Worm (Caenorhabditis elegans) whole organism, L4 larva: Measurements from ENCODE around the gene lsm-3.

ENCODE experiments used
- R02D3.7 ChIP-seq: fragments of 150-350 bp; sonication (generic microtip); optimal IDR thresholded peaks from 3 replicates; lab custom pipeline; 2014; ENCODE audit warnings: missing biosample characterization, missing genetic modification characterization
- T26A8.4 ChIP-seq: fragments of 200-800 bp; sonication (Bioruptor generic); IDR thresholded peaks from 2 replicates; pipeline ENCODE4 v1.3.6; 2022; ENCODE audit warnings: missing genetic modification characterization, missing compliant biosample characterization
- Y105C5A.15 ChIP-seq: fragments of 200-800 bp; sonication (Bioruptor generic); IDR thresholded peaks from 2 replicates; pipeline ENCODE4 v1.3.6; 2022; ENCODE audit warnings: missing genetic modification characterization, missing compliant biosample characterization
- Y48G9A.11 ChIP-seq: fragments of 200-800 bp; sonication (Bioruptor generic); IDR thresholded peaks from 2 replicates; pipeline ENCODE4 v1.3.6; 2022; ENCODE audit warnings: missing genetic modification reagents, missing genetic modification characterization, missing compliant biosample characterization
- Y5F2A.4 ChIP-seq: fragments of 200-800 bp; sonication (Bioruptor generic); optimal IDR thresholded peaks from 2 replicates; lab custom pipeline; 2018; ENCODE audit warnings: mild to moderate bottlenecking, missing genetic modification characterization, missing compliant biosample characterization
- ZK546.5 ChIP-seq, 2 experiments: sonication (generic microtip); optimal IDR thresholded peaks; 2 replicates each; lab custom pipeline; 2017; ENCODE audit warnings: missing biosample characterization in 2 of 2, missing genetic modification characterization in 2 of 2
- ama-1 ChIP-seq: fragments of 150-350 bp; optimal IDR thresholded peaks from 2 replicates; lab custom pipeline; 2014; ENCODE audit warnings: inconsistent platforms, mixed read lengths
- arid-1 ChIP-seq: fragments of 200-800 bp; sonication (Bioruptor generic); conservative IDR thresholded peaks from 2 replicates; pipeline ENCODE4 v1.3.6; 2022; ENCODE audit warnings: missing genetic modification reagents, missing genetic modification characterization, missing compliant biosample characterization
- attf-4 ChIP-seq: sonication (generic microtip); optimal IDR thresholded peaks from 3 replicates; lab custom pipeline; 2017; ENCODE audit warnings: missing biosample characterization, missing genetic modification characterization
- ceh-20 ChIP-seq: fragments of 200-800 bp; sonication (Bioruptor generic); IDR thresholded peaks from 2 replicates; pipeline ENCODE4 v1.3.6; 2022; ENCODE audit warnings: missing genetic modification reagents, missing genetic modification characterization, missing compliant biosample characterization
- ceh-44 ChIP-seq: fragments of 200-800 bp; sonication (Bioruptor generic); IDR thresholded peaks from 2 replicates; pipeline ENCODE4 v1.3.6; 2022; ENCODE audit warnings: missing genetic modification reagents, missing genetic modification characterization, missing compliant biosample characterization
- ceh-82 ChIP-seq: sonication (generic microtip); optimal IDR thresholded peaks from 2 replicates; lab custom pipeline; 2017; ENCODE audit warnings: missing biosample characterization, missing genetic modification characterization
- ctbp-1 ChIP-seq: fragments of 200-800 bp; sonication (Bioruptor generic); IDR thresholded peaks from 2 replicates; pipeline ENCODE4 v1.3.6; 2022; ENCODE audit warnings: missing genetic modification reagents, missing genetic modification characterization, missing compliant biosample characterization
- daf-16 ChIP-seq, 3 experiments: sonication (generic microtip); optimal IDR thresholded peaks; 2 replicates each; lab custom pipeline; 2016 to 2017; ENCODE audit warnings: missing genetic modification characterization in 3 of 3, missing genetic modification reagents in 3 of 3, mild to moderate bottlenecking in 2 of 3, missing compliant biosample characterization in 2 of 3, missing biosample characterization in 1 of 3, moderate library complexity in 1 of 3
- daf-19 ChIP-seq: fragments of 200-800 bp; sonication (Bioruptor generic); conservative IDR thresholded peaks from 2 replicates; pipeline ENCODE4 v1.3.6; 2022; ENCODE audit warnings: missing genetic modification characterization, missing compliant biosample characterization
- dpl-1 ChIP-seq: fragments of 150-350 bp; optimal IDR thresholded peaks from 2 replicates; lab custom pipeline; 2014; ENCODE audit warnings: missing biosample characterization, missing genetic modification reagents, missing genetic modification characterization
- egl-27 ChIP-seq: sonication (generic microtip); optimal IDR thresholded peaks from 3 replicates; lab custom pipeline; 2017; ENCODE audit warnings: missing biosample characterization, missing genetic modification reagents, missing genetic modification characterization
- fkh-10 ChIP-seq: fragments of 150-350 bp; optimal IDR thresholded peaks from 2 replicates; lab custom pipeline; 2014; ENCODE audit warnings: missing biosample characterization, missing genetic modification reagents, missing genetic modification characterization
- hif-1 ChIP-seq, 2 experiments: sonication (generic microtip); optimal IDR thresholded peaks; 2 replicates each; lab custom pipeline; 2016 to 2017; ENCODE audit warnings: missing compliant biosample characterization in 2 of 2, missing genetic modification characterization in 2 of 2, missing genetic modification reagents in 2 of 2, missing genotype in 2 of 2, mild to moderate bottlenecking in 1 of 2
- hlh-30 ChIP-seq: sonication (generic microtip); optimal IDR thresholded peaks from 2 replicates; lab custom pipeline; 2017; ENCODE audit warnings: antibody characterized with exemption, mild to moderate bottlenecking, missing genetic modification characterization, missing compliant biosample characterization; ENCODE audit not compliant: insufficient read depth
- hmg-1.1 ChIP-seq: fragments of 200-800 bp; sonication (Bioruptor generic); IDR thresholded peaks from 2 replicates; pipeline ENCODE4 v1.3.6; 2022; ENCODE audit warnings: missing genetic modification reagents, missing genetic modification characterization, missing compliant biosample characterization
- lin-15B ChIP-seq: fragments of 150-350 bp; sonication (generic microtip); optimal IDR thresholded peaks from 3 replicates; lab custom pipeline; 2014; ENCODE audit warnings: missing biosample characterization, missing genetic modification characterization
- lin-39 ChIP-seq: fragments of 150-350 bp; optimal IDR thresholded peaks from 2 replicates; lab custom pipeline; 2014; ENCODE audit warnings: missing biosample characterization, missing genetic modification reagents, missing genetic modification characterization
- lsy-2 ChIP-seq, 2 experiments: fragments of 150-350 bp in 1 of 2; sonication (generic microtip) in 1 of 2; optimal IDR thresholded peaks; 2 replicates each; lab custom pipeline; 2014 to 2017; ENCODE audit warnings: missing biosample characterization in 2 of 2, missing genetic modification characterization in 2 of 2
- madf-5 ChIP-seq, 2 experiments: fragments of 200-800 bp; sonication (Bioruptor generic); IDR thresholded peaks; 2 replicates each; pipeline ENCODE4 v1.3.6; 2022; ENCODE audit warnings: missing compliant biosample characterization in 2 of 2, missing genetic modification characterization in 2 of 2
- madf-9 ChIP-seq: fragments of 200-800 bp; sonication (Bioruptor generic); conservative IDR thresholded peaks from 2 replicates; pipeline ENCODE4 v1.3.6; 2022; ENCODE audit warnings: missing genetic modification reagents, missing genetic modification characterization, missing compliant biosample characterization
- mdl-1 ChIP-seq, 2 experiments: fragments of 150-350 bp in 1 of 2; sonication (generic microtip) in 1 of 2; optimal IDR thresholded peaks; 2 replicates each; lab custom pipeline; 2014 to 2017; ENCODE audit warnings: missing biosample characterization in 2 of 2, missing genetic modification characterization in 2 of 2
- mdt-29 ChIP-seq: fragments of 200-800 bp; sonication (Bioruptor generic); IDR thresholded peaks from 2 replicates; pipeline ENCODE4 v1.3.6; 2022; ENCODE audit warnings: missing genetic modification reagents, missing genetic modification characterization, missing compliant biosample characterization
- mep-1 ChIP-seq: fragments of 150-350 bp; sonication (generic microtip); optimal IDR thresholded peaks from 3 replicates; lab custom pipeline; 2014; ENCODE audit warnings: missing biosample characterization, missing genetic modification characterization
- mes-2 ChIP-seq: sonication (generic microtip); optimal IDR thresholded peaks from 2 replicates; lab custom pipeline; 2016; ENCODE audit warnings: missing genotype, mild to moderate bottlenecking, missing genetic modification characterization, missing compliant biosample characterization; ENCODE audit not compliant: poor library complexity, severe bottlenecking
- mxl-2 ChIP-seq: fragments of 200-800 bp; sonication (Bioruptor generic); conservative IDR thresholded peaks from 2 replicates; pipeline ENCODE4 v1.3.6; 2022; ENCODE audit warnings: missing genetic modification reagents, missing genetic modification characterization, missing compliant biosample characterization
- nhr-28 ChIP-seq: fragments of 150-350 bp; optimal IDR thresholded peaks from 2 replicates; lab custom pipeline; 2014; ENCODE audit warnings: missing biosample characterization, missing genetic modification characterization
- nhr-42 ChIP-seq: fragments of 200-800 bp; sonication (Bioruptor generic); IDR thresholded peaks from 2 replicates; pipeline ENCODE4 v1.3.6; 2022; ENCODE audit warnings: missing genetic modification characterization, missing compliant biosample characterization
- nhr-6 ChIP-seq: fragments of 150-350 bp; optimal IDR thresholded peaks from 2 replicates; lab custom pipeline; 2014; ENCODE audit warnings: missing biosample characterization, missing genetic modification characterization
- nhr-76 ChIP-seq: fragments of 150-350 bp; optimal IDR thresholded peaks from 2 replicates; lab custom pipeline; 2014; ENCODE audit warnings: missing biosample characterization, missing genetic modification characterization
- nhr-77 ChIP-seq: fragments of 150-350 bp; optimal IDR thresholded peaks from 2 replicates; lab custom pipeline; 2014; ENCODE audit warnings: missing biosample characterization, missing genetic modification characterization
- pha-4 ChIP-seq, 2 experiments: fragments of 150-350 bp in 1 of 2; fragments of 200-800 bp in 1 of 2; sonication (Bioruptor generic) in 1 of 2; IDR thresholded peaks in 1 of 2; optimal IDR thresholded peaks in 1 of 2; 2 replicates each; pipeline versions ENCODE4 v1.3.6 to Lab custom; 2014 to 2022; ENCODE audit warnings: missing genetic modification characterization in 2 of 2, missing genetic modification reagents in 2 of 2, missing biosample characterization in 1 of 2, missing compliant biosample characterization in 1 of 2
- rbr-2 ChIP-seq: sonication (generic microtip); optimal IDR thresholded peaks from 2 replicates; lab custom pipeline; 2016; ENCODE audit warnings: missing genotype, missing genetic modification characterization, missing compliant biosample characterization
- sdz-12 ChIP-seq: fragments of 200-800 bp; sonication (Bioruptor generic); optimal IDR thresholded peaks from 2 replicates; lab custom pipeline; 2018; ENCODE audit warnings: mild to moderate bottlenecking, missing genetic modification characterization, missing compliant biosample characterization
- snpc-1.2 ChIP-seq: fragments of 200-800 bp; sonication (Bioruptor generic); IDR thresholded peaks from 2 replicates; pipeline ENCODE4 v1.3.6; 2022; ENCODE audit warnings: missing genetic modification reagents, missing genetic modification characterization, missing compliant biosample characterization
- snpc-4 ChIP-seq: fragments of 150-350 bp; optimal IDR thresholded peaks from 2 replicates; lab custom pipeline; 2014; ENCODE audit warnings: missing biosample characterization, missing genetic modification characterization
- spr-3 ChIP-seq: fragments of 200-800 bp; sonication (Bioruptor generic); optimal IDR thresholded peaks from 2 replicates; lab custom pipeline; 2018; ENCODE audit warnings: mild to moderate bottlenecking, missing genetic modification characterization, missing compliant biosample characterization
- unc-130 ChIP-seq: sonication (generic microtip); optimal IDR thresholded peaks from 2 replicates; lab custom pipeline; 2016; ENCODE audit warnings: missing genetic modification reagents, missing genetic modification characterization, missing compliant biosample characterization
- zip-11 ChIP-seq: fragments of 200-800 bp; sonication (Bioruptor generic); IDR thresholded peaks from 2 replicates; pipeline ENCODE4 v1.3.6; 2022; ENCODE audit warnings: missing genetic modification characterization, missing compliant biosample characterization
- zip-2 ChIP-seq: fragments of 150-350 bp; optimal IDR thresholded peaks from 2 replicates; lab custom pipeline; 2014; ENCODE audit warnings: missing biosample characterization, missing genetic modification characterization
- ztf-11 ChIP-seq: fragments of 150-350 bp; optimal IDR thresholded peaks from 2 replicates; lab custom pipeline; 2014; ENCODE audit warnings: missing biosample characterization, missing genetic modification characterization

Gene lsm-3

ce11 chrIV:13386043-13386442 is 960 bp upstream of the lsm-3 start, which contains the start of the genes Y62E10A.20, Y62E10A.23 and mdt-9 (continued):
- TF ChIP-seq hmg-1.1 (GFP tag; lab: Robert Waterston, UW) (peak; percentile 59), daf-19 (GFP tag; lab: Robert Waterston, UW) (no peak), rbr-2 (tag; lab: Kevin White, UChicago) (peak; percentile 61), unc-130 (GFP tag; lab: Kevin White, UChicago) (peak; percentile 78), ama-1 (peak; percentile 20), spr-3 (GFP tag; lab: Kevin White, UChicago) (no peak), snpc-1.2 (GFP tag; lab: Robert Waterston, UW) (0 out of 2 replicates have a peak, but pooled peaks have one; percentile 67), hlh-30 (peak; percentile 45), nhr-77 (peak; percentile 38), T26A8.4 (0 out of 2 replicates have a peak, but pooled peaks have one; percentile 46), mep-1 (peak; percentile 86), nhr-28 (tag; lab: Kevin White, UChicago) (peak; percentile 30), nhr-6 (tag; lab: Kevin White, UChicago) (peak; percentile 92), mes-2 (tag; lab: Kevin White, UChicago) (peak; percentile 94), hif-1 (tag; optimal IDR thresholded peaks at IDR 0.05; lab: Kevin White, UChicago) (peak in 1 of 2 experiments; percentile 76)

DNA sequence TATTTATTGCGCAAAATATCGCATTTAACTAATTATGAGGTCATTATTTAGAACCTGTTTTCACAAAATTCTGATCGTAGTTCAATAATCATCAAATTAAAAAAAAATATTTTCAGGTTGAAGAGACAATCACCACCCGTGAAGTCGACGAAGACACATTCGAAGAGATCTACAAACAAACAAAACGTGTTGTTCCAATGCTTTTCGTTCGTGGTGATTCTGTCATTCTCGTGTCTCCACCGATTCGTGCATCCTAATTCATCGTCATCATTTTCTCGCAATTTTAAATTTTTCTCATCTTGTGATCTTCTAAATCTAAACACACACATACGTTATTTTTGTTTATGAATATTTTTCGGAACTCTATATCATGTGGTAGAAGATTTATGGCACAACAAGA is 1.8 kb downstream of the lsm-3 start:
- no peak for TF ChIP-seq Y5F2A.4
- peak; percentile 55 for TF ChIP-seq mes-2 (tag; lab: Kevin White, UChicago)
- peak; percentile 29 for TF ChIP-seq sdz-12 (GFP tag; lab: Kevin White, UChicago)
- TF ChIP-seq hmg-1.1 (GFP tag; lab: Robert Waterston, UW), result 0 out of 2 replicates have a peak, but pooled peaks have one; percentile 25
- no peak for TF ChIP-seq ztf-11 (tag; lab: Kevin White, UChicago)
- peak; percentile 60 for TF ChIP-seq nhr-77
- TF ChIP-seq mep-1, result peak; percentile 83
- TF ChIP-seq madf-5 (GFP tag; IDR thresholded peaks at IDR 0.05; lab: Robert Waterston, UW), result no peak
- TF ChIP-seq zip-2, result peak; percentile 66
- TF ChIP-seq attf-4 (tag; lab: Kevin White, UChicago), result no peak
- no peak for TF ChIP-seq nhr-76 (tag; lab: Kevin White, UChicago)
- TF ChIP-seq dpl-1, result no peak
- no peak for TF ChIP-seq Y48G9A.11 (GFP tag; lab: Robert Waterston, UW)
- TF ChIP-seq daf-16 (GFP tag; optimal IDR thresholded peaks at IDR 0.05; lab: Kevin White, UChicago), result peak in 1 of 2 experiments; percentile 7
- no peak for TF ChIP-seq daf-16 (tag; optimal IDR thresholded peaks at IDR 0.05; lab: Kevin White, UChicago)
- TF ChIP-seq nhr-42 (GFP tag; lab: Robert Waterston, UW), result peak; percentile 39; the same call in 1 of the 2 replicates
- TF ChIP-seq nhr-28 (tag; lab: Kevin White, UChicago), result peak; percentile 32
- TF ChIP-seq egl-27 (tag; lab: Kevin White, UChicago), result no peak
- TF ChIP-seq ctbp-1 (GFP tag; lab: Robert Waterston, UW), result peak; percentile 50; the same call in 1 of the 2 replicates
- no peak for TF ChIP-seq ceh-82
- TF ChIP-seq hif-1 (tag; optimal IDR thresholded peaks at IDR 0.05; lab: Kevin White, UChicago), result peak in 1 of 2 experiments; percentile 45
- TF ChIP-seq ceh-44 (GFP tag; lab: Robert Waterston, UW), result no peak
- peak; percentile 42; the same call in 1 of the 2 replicates for TF ChIP-seq pha-4 (GFP tag; IDR thresholded peaks at IDR 0.05; lab: Robert Waterston, UW)
- TF ChIP-seq pha-4 (tag; optimal IDR thresholded peaks at IDR 0.05; lab: Kevin White, UChicago), result no peak
- TF ChIP-seq Y105C5A.15 (GFP tag; lab: Robert Waterston, UW), result no peak
- TF ChIP-seq ZK546.5 (tag; optimal IDR thresholded peaks at IDR 0.05; lab: Kevin White, UChicago), result no peak
- peak; percentile 54 for TF ChIP-seq mxl-2 (GFP tag; lab: Robert Waterston, UW)
- TF ChIP-seq R02D3.7 (tag; lab: Kevin White, UChicago), result peak; percentile 33
- TF ChIP-seq snpc-4, result no peak
- TF ChIP-seq lsy-2 (tag; optimal IDR thresholded peaks at IDR 0.05; lab: Kevin White, UChicago), result peak; percentile 0 to 80
- TF ChIP-seq mdl-1 (tag; optimal IDR thresholded peaks at IDR 0.05; lab: Kevin White, UChicago), result peak in 1 of 2 experiments; percentile 50
- no peak for TF ChIP-seq rbr-2 (tag; lab: Kevin White, UChicago)
- TF ChIP-seq madf-9 (GFP tag; lab: Robert Waterston, UW), result no peak
- no peak for TF ChIP-seq lin-15B (tag; lab: Kevin White, UChicago)
- TF ChIP-seq fkh-10, result no peak
- TF ChIP-seq daf-19 (GFP tag; lab: Robert Waterston, UW), result peak; percentile 81
- no peak for TF ChIP-seq zip-11 (GFP tag; lab: Robert Waterston, UW)
- no peak; the same call in 1 of the 2 replicates for TF ChIP-seq arid-1 (GFP tag; lab: Robert Waterston, UW)
- no peak for TF ChIP-seq lin-39 (tag; lab: Kevin White, UChicago)
- TF ChIP-seq spr-3 (GFP tag; lab: Kevin White, UChicago), result peak; percentile 18
- TF ChIP-seq ceh-20 (GFP tag; lab: Robert Waterston, UW), result peak; percentile 48; the same call in 1 of the 2 replicates
- TF ChIP-seq mdt-29 (GFP tag; lab: Robert Waterston, UW), result no peak
